Worm (Caenorhabditis elegans) whole organism, L1 larva: ENCODE results near the gene cdkl-1.

Experiments used
- ama-1 ChIP-seq: fragments of 150-350 bp; optimal IDR thresholded peaks from 2 replicates; lab custom pipeline; 2014
- mef-2 ChIP-seq: fragments of 150-350 bp; optimal IDR thresholded peaks from 2 replicates; lab custom pipeline; 2014; ENCODE audit warnings: missing biosample characterization, missing genetic modification characterization
- ztf-11 ChIP-seq, 2 experiments: sonication (generic microtip); optimal IDR thresholded peaks; 2 replicates each; lab custom pipeline; 2016 to 2017; ENCODE audit warnings: missing genetic modification characterization in 2 of 2, missing biosample characterization in 1 of 2, missing compliant biosample characterization in 1 of 2

DNA sequence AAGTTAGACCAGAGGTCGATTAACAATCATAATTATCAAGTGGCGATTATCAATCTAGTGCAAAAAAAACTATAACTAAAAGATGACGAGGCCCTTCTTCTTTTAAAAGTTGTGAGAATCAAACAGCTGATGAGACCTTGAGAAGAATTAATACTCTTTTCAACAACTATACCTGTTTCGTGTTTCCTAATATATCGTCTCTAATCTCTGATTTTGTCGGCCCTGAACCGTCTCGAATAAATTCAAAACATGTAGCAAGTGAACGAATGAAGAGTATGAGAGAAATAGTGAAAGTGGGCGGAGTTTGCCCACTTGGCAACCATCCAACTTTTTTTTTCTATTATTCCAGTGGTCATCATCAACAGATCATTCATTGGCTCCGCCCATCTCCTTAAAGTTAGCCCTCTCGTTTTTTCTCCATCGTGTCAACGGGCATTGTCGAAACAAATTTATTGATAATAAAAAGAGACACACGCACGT is 11.1 kb upstream of the cdkl-1 start, which contains the start of gene Y42A5A.1:
- TF ChIP-seq ztf-11 (tag; optimal IDR thresholded peaks at IDR 0.05; lab: Kevin White, UChicago) (no peak), ama-1 (lab: Kevin White, UChicago) (no peak), mef-2 (tag; lab: Kevin White, UChicago) (no peak)
